Worm (Caenorhabditis elegans) whole organism, L4/young adult: Measurements from ENCODE around the gene rsf-1.

Source experiments
- W03F9.2 ChIP-seq: fragments of 150-350 bp; optimal IDR thresholded peaks from 2 replicates; lab custom pipeline; 2014; ENCODE audit warnings: missing biosample characterization, missing genetic modification characterization
- dao-5 ChIP-seq: sonication (generic microtip); optimal IDR thresholded peaks from 2 replicates; lab custom pipeline; 2016; ENCODE audit warnings: missing genotype, missing genetic modification characterization, moderate library complexity, missing compliant biosample characterization
- him-1 ChIP-seq: sonication (generic microtip); optimal IDR thresholded peaks from 2 replicates; lab custom pipeline; 2016; ENCODE audit warnings: missing genotype, missing genetic modification reagents, missing genetic modification characterization, missing compliant biosample characterization

ce11 chrII:11302591-11302990 lies 3.6 kb upstream of the rsf-1 start, which contains the start of gene samp-1:
- TF ChIP-seq W03F9.2 (tag; lab: Kevin White, UChicago) (no peak), him-1 (tag; lab: Kevin White, UChicago) (no peak), dao-5 (no peak)
